Fruit fly (Drosophila melanogaster) whole organism, pupa: ENCODE results near the gene JMJD4.

Source experiments
- CG10348 ChIP-seq: fragments of 200-800 bp; sonication (Bioruptor generic); IDR thresholded peaks from 2 replicates; pipeline ENCODE4 v1.3.6; 2022; ENCODE audit warnings: missing biosample characterization, missing genetic modification characterization
- CG14655 ChIP-seq: fragments of 200-800 bp; sonication (Bioruptor generic); optimal IDR thresholded peaks from 3 replicates; lab custom pipeline; 2017; ENCODE audit warnings: mild to moderate bottlenecking, missing biosample characterization, missing genetic modification reagents, missing genetic modification characterization
- CG4496 ChIP-seq: fragments of 200-800 bp; sonication (Bioruptor generic); IDR thresholded peaks from 3 replicates; pipeline ENCODE4 v1.3.6; 2022; ENCODE audit warnings: missing biosample characterization, missing genetic modification characterization
- CG8301 ChIP-seq: fragments of 200-800 bp; sonication (Bioruptor generic); optimal IDR thresholded peaks from 2 replicates; lab custom pipeline; 2018; ENCODE audit warnings: missing biosample characterization, mild to moderate bottlenecking, missing genetic modification characterization
- EcR ChIP-seq: fragments of 200-800 bp; sonication (Bioruptor generic); optimal IDR thresholded peaks from 3 replicates; lab custom pipeline; 2019; ENCODE audit warnings: missing biosample characterization, missing genetic modification characterization, mild to moderate bottlenecking, moderate library complexity, missing genetic modification reagents
- Ets98B ChIP-seq: fragments of 200-800 bp; sonication (Bioruptor generic); IDR thresholded peaks from 2 replicates; pipeline ENCODE4 v1.3.6; 2022; ENCODE audit warnings: missing biosample characterization, missing genetic modification characterization
- Snoo ChIP-seq: fragments of 200-800 bp; sonication (Bioruptor generic); optimal IDR thresholded peaks from 3 replicates; lab custom pipeline; 2017; ENCODE audit warnings: missing biosample characterization, mild to moderate bottlenecking, missing genetic modification characterization, inconsistent platforms
- fd96Ca ChIP-seq: fragments of 200-800 bp; sonication (Bioruptor generic); IDR thresholded peaks from 3 replicates; pipeline ENCODE4 v1.3.6; 2022; ENCODE audit warnings: missing biosample characterization, missing genetic modification characterization

DNA sequence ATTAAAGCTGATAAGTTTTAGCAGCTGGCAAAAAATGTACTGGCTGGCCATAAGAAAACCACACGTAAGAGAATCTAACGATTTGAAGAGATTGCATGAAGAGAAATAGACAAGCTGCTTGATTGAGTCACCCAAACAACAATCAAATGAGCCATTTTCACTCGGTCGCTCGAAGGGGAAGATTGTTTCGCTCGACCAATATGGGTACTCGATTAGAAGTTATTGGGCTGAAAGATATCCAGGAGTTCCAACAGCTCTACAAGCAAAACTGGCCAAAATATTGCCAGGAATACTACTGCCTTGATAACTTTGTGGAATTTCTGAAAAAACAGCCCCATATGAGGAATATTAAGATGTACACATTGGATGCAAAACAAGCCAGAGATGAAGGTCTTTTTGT, 3.2 kb downstream of the JMJD4 start, which contains the start of gene CG5783:
- TF ChIP-seq Ets98B (GFP tag; lab: Robert Waterston, UW) (no peak), CG8301 (no peak), CG10348 (GFP tag; lab: Robert Waterston, UW) (no peak), EcR (GFP tag; lab: Kevin White, UChicago) (no peak), fd96Ca (GFP tag; lab: Robert Waterston, UW) (no peak), CG4496 (GFP tag; lab: Robert Waterston, UW) (no peak), CG14655 (GFP tag; lab: Kevin White, UChicago) (no peak), Snoo (no peak)
